Worm (Caenorhabditis elegans) whole organism, young adult: ENCODE data around the gene gldi-7.
A peak's percentile ranks its signal among the peaks of the same experiment; 100 is the strongest.

Experiments used
- C17E4.6 ChIP-seq: fragments of 200-800 bp; sonication (Bioruptor generic); IDR thresholded peaks from 2 replicates; pipeline ENCODE4 v1.3.6; 2022; ENCODE audit warnings: missing genetic modification reagents, missing genetic modification characterization, missing compliant biosample characterization
- F10E7.11 ChIP-seq: sonication (generic microtip); optimal IDR thresholded peaks from 2 replicates; lab custom pipeline; 2017; ENCODE audit warnings: mild to moderate bottlenecking, missing genetic modification characterization, moderate library complexity, missing compliant biosample characterization
- F33H1.4 ChIP-seq: fragments of 200-800 bp; sonication (Bioruptor generic); IDR thresholded peaks from 2 replicates; pipeline ENCODE4 v1.3.6; 2022; ENCODE audit warnings: missing genetic modification reagents, missing genetic modification characterization, missing compliant biosample characterization
- T07F8.4 ChIP-seq: sonication (generic microtip); optimal IDR thresholded peaks from 2 replicates; lab custom pipeline; 2016; ENCODE audit warnings: mild to moderate bottlenecking, missing genetic modification characterization, moderate library complexity, missing compliant biosample characterization
- Y53G8AR.9 ChIP-seq: fragments of 200-800 bp; sonication (Bioruptor generic); conservative IDR thresholded peaks from 2 replicates; pipeline ENCODE4 v1.3.6; 2022; ENCODE audit warnings: missing genetic modification reagents, missing genetic modification characterization, missing compliant biosample characterization
- Y67H2A.10 ChIP-seq: fragments of 200-800 bp; sonication (Bioruptor generic); conservative IDR thresholded peaks from 2 replicates; pipeline ENCODE4 v1.3.6; 2022; ENCODE audit warnings: missing genetic modification reagents, missing genetic modification characterization, missing compliant biosample characterization
- atf-7 ChIP-seq: sonication (generic microtip); optimal IDR thresholded peaks from 2 replicates; lab custom pipeline; 2017; ENCODE audit warnings: mild to moderate bottlenecking, missing genetic modification characterization, missing compliant biosample characterization
- athp-1 ChIP-seq: sonication (generic microtip); optimal IDR thresholded peaks from 2 replicates; lab custom pipeline; 2017; ENCODE audit warnings: mild to moderate bottlenecking, missing genetic modification characterization, missing compliant biosample characterization
- attf-6 ChIP-seq: fragments of 200-800 bp; sonication (Bioruptor generic); IDR thresholded peaks from 2 replicates; pipeline ENCODE4 v1.3.6; 2022; ENCODE audit warnings: missing genetic modification reagents, missing genetic modification characterization, missing compliant biosample characterization
- cebp-2 ChIP-seq: fragments of 200-800 bp; sonication (Bioruptor generic); IDR thresholded peaks from 2 replicates; pipeline ENCODE4 v1.3.6; 2022; ENCODE audit warnings: missing genetic modification characterization, missing compliant biosample characterization
- egl-18 ChIP-seq: fragments of 200-800 bp; sonication (Bioruptor generic); IDR thresholded peaks from 2 replicates; pipeline ENCODE4 v1.3.6; 2022; ENCODE audit warnings: missing genetic modification reagents, missing genetic modification characterization, missing compliant biosample characterization
- egl-44 ChIP-seq: fragments of 200-800 bp; sonication (Bioruptor generic); IDR thresholded peaks from 2 replicates; pipeline ENCODE4 v1.3.6; 2022; ENCODE audit warnings: missing genetic modification reagents, missing genetic modification characterization, missing compliant biosample characterization
- egrh-3 ChIP-seq: fragments of 200-800 bp; sonication (Bioruptor generic); IDR thresholded peaks from 2 replicates; pipeline ENCODE4 v1.3.6; 2022; ENCODE audit warnings: missing genetic modification reagents, missing genetic modification characterization, missing compliant biosample characterization
- ets-4 ChIP-seq: fragments of 200-800 bp; sonication (Bioruptor generic); optimal IDR thresholded peaks from 2 replicates; lab custom pipeline; 2018; ENCODE audit warnings: mild to moderate bottlenecking, missing genetic modification characterization, missing compliant biosample characterization
- let-607 ChIP-seq, 2 experiments: fragments of 200-800 bp in 1 of 2; sonication (Bioruptor generic) in 1 of 2; sonication (generic microtip) in 1 of 2; optimal IDR thresholded peaks; 2 replicates each; lab custom pipeline; 2016 to 2018; ENCODE audit warnings: mild to moderate bottlenecking in 2 of 2, missing compliant biosample characterization in 2 of 2, missing genetic modification characterization in 2 of 2, moderate library complexity in 2 of 2, missing genotype in 1 of 2
- lin-40 ChIP-seq: sonication (generic microtip); optimal IDR thresholded peaks from 2 replicates; lab custom pipeline; 2016; ENCODE audit warnings: missing genetic modification characterization, mild to moderate bottlenecking, missing compliant biosample characterization, missing genotype, missing genetic modification reagents
- lsl-1 ChIP-seq: fragments of 200-800 bp; sonication (Bioruptor generic); optimal IDR thresholded peaks from 2 replicates; lab custom pipeline; 2018; ENCODE audit warnings: mild to moderate bottlenecking, missing genetic modification characterization, moderate library complexity, missing compliant biosample characterization
- lsy-27 ChIP-seq: sonication (generic microtip); optimal IDR thresholded peaks from 2 replicates; lab custom pipeline; 2017; ENCODE audit warnings: missing genetic modification characterization, mild to moderate bottlenecking, missing compliant biosample characterization, antibody characterized with exemption, missing genotype, borderline replicate concordance; ENCODE audit not compliant: insufficient read depth
- madf-8 ChIP-seq: fragments of 200-800 bp; sonication (Bioruptor generic); conservative IDR thresholded peaks from 2 replicates; pipeline ENCODE4 v1.3.6; 2022; ENCODE audit warnings: missing genetic modification reagents, missing genetic modification characterization, missing compliant biosample characterization
- mel-28 ChIP-seq: sonication (generic microtip); optimal IDR thresholded peaks from 2 replicates; lab custom pipeline; 2016; ENCODE audit warnings: borderline replicate concordance, mild to moderate bottlenecking, missing genetic modification characterization, missing compliant biosample characterization
- mes-4 ChIP-seq: sonication (generic microtip); optimal IDR thresholded peaks from 2 replicates; lab custom pipeline; 2016; ENCODE audit warnings: missing genotype, missing genetic modification characterization, missing compliant biosample characterization
- nhr-179 ChIP-seq: sonication (generic microtip); optimal IDR thresholded peaks from 2 replicates; lab custom pipeline; 2016; ENCODE audit warnings: mild to moderate bottlenecking, missing genetic modification characterization, missing compliant biosample characterization
- nhr-90 ChIP-seq: sonication (generic microtip); optimal IDR thresholded peaks from 2 replicates; lab custom pipeline; 2016; ENCODE audit warnings: missing genotype, mild to moderate bottlenecking, missing genetic modification characterization, missing compliant biosample characterization
- repo-1 ChIP-seq: sonication (generic microtip); optimal IDR thresholded peaks from 2 replicates; lab custom pipeline; 2017; ENCODE audit warnings: mild to moderate bottlenecking, missing genetic modification characterization, missing compliant biosample characterization
- snpc-4 ChIP-seq, 5 experiments: fragments of 150-350 bp in 1 of 5; sonication (generic microtip) in 4 of 5; optimal IDR thresholded peaks; 2 replicates each; lab custom pipeline; 2014 to 2018; ENCODE audit warnings: missing genetic modification characterization in 5 of 5, missing biosample characterization in 3 of 5, antibody characterized with exemption in 2 of 5, mild to moderate bottlenecking in 2 of 5, missing compliant biosample characterization in 2 of 5, missing genotype in 2 of 5, moderate library complexity in 2 of 5, missing genetic modification reagents in 1 of 5
- sptf-2 ChIP-seq: fragments of 200-800 bp; sonication (Bioruptor generic); optimal IDR thresholded peaks from 2 replicates; lab custom pipeline; 2018; ENCODE audit warnings: mild to moderate bottlenecking, missing genetic modification characterization, missing compliant biosample characterization
- tbp1 ChIP-seq: fragments of 200-800 bp; sonication (Bioruptor generic); optimal IDR thresholded peaks from 2 replicates; lab custom pipeline; 2018; ENCODE audit warnings: mild to moderate bottlenecking, missing genetic modification characterization, missing compliant biosample characterization
- tbx-9 ChIP-seq: sonication (generic microtip); optimal IDR thresholded peaks from 2 replicates; lab custom pipeline; 2016; ENCODE audit warnings: borderline replicate concordance, missing genetic modification characterization, inconsistent platforms, missing compliant biosample characterization
- unc-130 ChIP-seq: sonication (generic microtip); optimal IDR thresholded peaks from 2 replicates; lab custom pipeline; 2016; ENCODE audit warnings: missing genetic modification reagents, missing genetic modification characterization, missing compliant biosample characterization
- ztf-26 ChIP-seq: sonication (generic microtip); optimal IDR thresholded peaks from 2 replicates; lab custom pipeline; 2017; ENCODE audit warnings: missing genetic modification characterization, missing compliant biosample characterization
- ztf-28 ChIP-seq: fragments of 200-800 bp; sonication (Bioruptor generic); IDR thresholded peaks from 2 replicates; pipeline ENCODE4 v1.3.6; 2022; ENCODE audit warnings: missing genetic modification reagents, missing genetic modification characterization, missing compliant biosample characterization
- ztf-6 ChIP-seq: fragments of 200-800 bp; sonication (Bioruptor generic); IDR thresholded peaks from 2 replicates; pipeline ENCODE4 v1.3.6; 2022; ENCODE audit warnings: missing genetic modification reagents, missing genetic modification characterization, missing compliant biosample characterization

The gldi-7 gene

DNA sequence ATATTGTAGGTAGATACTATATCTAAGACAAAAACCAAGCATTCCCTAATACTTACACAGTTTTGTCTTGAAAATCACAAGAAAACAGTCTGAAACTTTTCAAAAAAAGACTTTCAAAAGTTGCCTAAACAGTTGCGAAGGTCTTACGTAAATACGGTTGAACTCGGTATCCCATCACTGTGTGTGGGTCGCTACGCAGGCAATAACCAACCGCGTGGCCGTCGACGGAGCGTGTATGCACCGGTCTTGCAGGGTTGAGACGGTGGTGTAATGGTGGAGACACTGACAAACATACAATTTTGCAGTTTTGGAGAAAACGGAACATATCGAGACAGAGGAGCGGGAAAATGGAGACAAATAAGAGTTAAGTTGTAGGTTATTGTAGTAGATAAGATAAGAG is 30.2 kb upstream of the gldi-7 start, which contains the start of gene iff-2 (continued):
- peak; percentile 78 for TF ChIP-seq tbp1 (GFP tag; lab: Kevin White, UChicago)

DNA sequence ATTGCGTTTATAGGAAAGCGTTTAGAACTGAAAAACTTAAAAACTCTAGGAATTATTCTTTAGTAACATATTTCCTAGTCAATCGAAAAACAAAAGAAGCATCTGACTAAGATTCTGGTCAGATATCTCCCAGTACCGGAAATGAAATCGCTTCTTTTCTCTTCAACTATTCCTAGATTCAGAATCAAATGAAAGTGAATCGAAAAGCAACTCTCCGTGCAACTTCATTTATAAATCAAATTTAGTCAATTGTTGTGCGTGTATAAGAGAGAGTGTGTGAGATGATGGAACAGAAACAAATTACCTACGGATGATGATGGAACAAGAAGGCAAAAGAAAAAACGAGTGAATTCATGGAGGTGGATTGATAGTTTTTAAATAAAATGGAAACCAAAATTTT is 28.2 kb upstream of the gldi-7 start:
- no peak for TF ChIP-seq T07F8.4 (tag; lab: Kevin White, UChicago)

DNA sequence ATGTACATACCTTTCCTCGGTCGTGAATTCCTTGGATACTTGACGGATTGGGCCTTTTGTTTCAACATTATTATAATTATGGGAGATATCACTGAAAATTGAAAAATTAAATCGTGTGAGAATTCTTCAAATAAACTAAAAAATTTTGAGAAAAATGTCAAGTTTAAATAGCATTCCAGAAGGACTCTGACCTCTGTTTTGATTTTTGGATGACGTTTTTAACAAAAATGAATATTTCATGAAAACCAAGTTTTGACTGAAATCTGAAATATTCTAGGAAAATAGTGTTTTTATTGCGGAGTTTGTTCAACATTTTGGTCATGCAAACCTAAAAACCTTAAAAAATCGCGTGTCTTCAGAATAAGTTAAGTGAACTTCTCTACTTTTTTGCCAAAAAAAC is 25.1 kb upstream of the gldi-7 start, which contains the start of gene glb-27:
Gene glb-27 (minus strand): TSS at position 101 of the 400 bp plus-strand sequence.
- TF ChIP-seq egl-18 (GFP tag; lab: Robert Waterston, UW) = no peak
- no peak for TF ChIP-seq ztf-28 (GFP tag; lab: Robert Waterston, UW)
- TF ChIP-seq ztf-26 (tag; lab: Kevin White, UChicago) = no peak

DNA sequence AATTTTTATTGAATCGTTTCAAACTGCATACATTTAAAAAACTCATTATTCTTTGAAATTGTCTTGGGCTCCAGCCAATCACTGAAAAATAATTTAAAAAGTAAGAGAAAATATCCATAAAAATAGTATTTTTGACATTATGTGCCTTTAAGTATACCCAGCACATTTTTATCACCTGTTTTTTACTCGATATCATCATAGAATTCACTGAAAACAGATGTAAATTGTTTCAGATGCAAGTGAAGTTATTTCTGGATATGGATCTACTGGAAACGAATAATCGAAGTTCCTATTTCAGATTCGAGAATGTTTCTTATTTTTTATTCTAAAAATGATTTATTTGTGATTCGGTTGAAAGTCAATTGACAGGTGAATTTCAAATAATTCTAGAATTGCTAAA is 23.5 kb upstream of the gldi-7 start:
- TF ChIP-seq Y53G8AR.9 (no peak), lsl-1 (no peak), mel-28 (no peak), F10E7.11 (tag; lab: Kevin White, UChicago) (no peak), atf-7 (no peak), mes-4 (tag; lab: Kevin White, UChicago) (no peak), cebp-2 (GFP tag; lab: Robert Waterston, UW) (no peak), repo-1 (no peak), Y67H2A.10 (GFP tag; lab: Robert Waterston, UW) (no peak), athp-1 (tag; lab: Kevin White, UChicago) (no peak), sptf-2 (GFP tag; lab: Kevin White, UChicago) (no peak)

DNA sequence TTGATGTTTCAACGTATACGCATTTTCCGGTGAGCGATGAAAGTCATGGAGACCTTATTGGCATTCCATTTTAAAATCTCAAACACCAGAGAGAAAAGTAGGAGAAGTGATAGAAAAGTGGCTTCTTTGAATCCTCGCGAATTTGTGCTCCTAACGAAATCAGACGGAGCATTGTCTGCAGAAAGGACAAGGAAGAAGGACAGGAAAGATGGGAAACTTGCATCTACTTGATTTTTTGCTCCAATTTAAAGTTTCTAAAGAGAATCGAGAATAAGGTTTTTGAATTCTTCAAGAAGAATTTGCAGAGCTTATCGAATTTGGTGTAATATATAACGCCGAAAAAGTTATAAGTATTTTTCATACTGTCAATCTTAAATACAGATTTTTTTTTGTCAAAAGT is 20.1 kb upstream of the gldi-7 start:
- TF ChIP-seq egrh-3 (GFP tag; lab: Robert Waterston, UW) (no peak), lin-40 (no peak), ztf-6 (GFP tag; lab: Robert Waterston, UW) (no peak), let-607 (tag; optimal IDR thresholded peaks at IDR 0.05; lab: Kevin White, UChicago) (no peak), lsy-27 (tag; lab: Kevin White, UChicago) (no peak), madf-8 (GFP tag; lab: Robert Waterston, UW) (no peak), unc-130 (no peak), athp-1 (tag; lab: Kevin White, UChicago) (no peak), ets-4 (GFP tag; lab: Kevin White, UChicago) (no peak), attf-6 (GFP tag; lab: Robert Waterston, UW) (no peak), nhr-90 (tag; lab: Kevin White, UChicago) (no peak), ztf-28 (GFP tag; lab: Robert Waterston, UW) (no peak), snpc-4 (GFP tag; optimal IDR thresholded peaks at IDR 0.05; lab: Kevin White, UChicago) (no peak), snpc-4 (tag; optimal IDR thresholded peaks at IDR 0.05; lab: Kevin White, UChicago) (no peak), C17E4.6 (GFP tag; lab: Robert Waterston, UW) (no peak), tbx-9 (tag; lab: Kevin White, UChicago) (no peak), egl-44 (GFP tag; lab: Robert Waterston, UW) (no peak), F33H1.4 (GFP tag; lab: Robert Waterston, UW) (no peak), nhr-179 (tag; lab: Kevin White, UChicago) (no peak), F10E7.11 (tag; lab: Kevin White, UChicago) (no peak)
- TF ChIP-seq, all 124 proteins: peak for 0
